Fruit fly (Drosophila melanogaster): ENCODE measurements around the gene CG17475.
A peak's percentile ranks its signal among the peaks of the same experiment; 100 is the strongest.

CG17475 gene

DNA sequence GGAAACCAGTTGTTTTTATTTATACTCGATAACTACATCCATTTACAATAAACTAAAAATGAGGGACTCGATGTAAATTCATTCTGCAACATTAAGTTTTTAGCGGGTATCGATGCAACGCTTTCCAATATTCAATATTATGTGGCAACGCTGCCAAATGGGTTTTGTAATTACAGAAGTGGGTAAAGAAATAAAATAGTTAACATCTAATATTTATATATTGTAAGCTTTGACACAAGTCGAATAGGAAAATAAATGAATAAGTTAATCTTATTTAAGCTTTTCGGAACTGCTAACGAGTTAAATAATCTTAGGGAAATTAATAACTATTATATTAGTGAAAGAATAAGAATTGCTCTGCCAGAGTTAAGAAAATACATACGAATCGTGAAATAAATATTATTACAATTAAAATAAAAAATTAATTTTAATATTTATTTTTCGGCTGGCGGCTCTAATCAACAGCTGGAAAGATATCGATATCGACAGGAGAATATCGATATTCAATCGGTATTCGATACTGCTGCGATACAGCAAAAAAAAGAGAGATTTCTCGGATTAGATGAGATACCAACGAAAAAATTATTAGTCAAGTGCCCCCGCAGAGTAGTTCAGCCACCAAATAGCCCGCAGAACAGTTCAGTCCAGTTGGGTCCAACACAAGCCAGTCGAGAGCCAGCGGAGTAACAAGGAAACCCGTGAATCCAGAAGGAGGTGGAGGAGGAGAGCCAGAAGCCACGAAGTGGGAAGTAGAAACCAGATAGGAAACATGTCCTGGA is 45.0 kb downstream of the CG17475 start, which contains the start of gene GckIII (continued):
- TF ChIP-seq gcm (GFP tag; optimal IDR thresholded peaks at IDR 0.05) (no peak), disco-r (GFP tag; optimal IDR thresholded peaks at IDR 0.05) (no peak), unc-4 (GFP tag; IDR thresholded peaks at IDR 0.05; ENCODE audit: partially characterized antibody) (peak; percentile 91), CG2120 (GFP tag; optimal IDR thresholded peaks at IDR 0.05) (no peak), CG11560 (tag; IDR thresholded peaks at IDR 0.05) (peak; percentile 83; the same call in 2 of the 3 replicates), sob (GFP tag; IDR thresholded peaks at IDR 0.05) (no peak), Opbp (GFP tag; IDR thresholded peaks at IDR 0.05; ENCODE audit: partially characterized antibody) (peak; percentile 11; the same call in 2 of the 3 replicates), fd3F (GFP tag; optimal IDR thresholded peaks at IDR 0.05) (no peak), Neu2 (GFP tag; optimal IDR thresholded peaks at IDR 0.05; ENCODE audit: borderline replicate concordance) (no peak), CG9727 (GFP tag; optimal IDR thresholded peaks at IDR 0.05) (peak; percentile 5), Hr39 (optimal IDR thresholded peaks at IDR 0.05) (no peak), CG9817 (tag; optimal IDR thresholded peaks at IDR 0.05) (no peak), HLH4C (GFP tag; IDR thresholded peaks at IDR 0.05; ENCODE audit: partially characterized antibody) (peak; percentile 82), Oli (tag; optimal IDR thresholded peaks at IDR 0.05) (no peak), CG10979 (tag; optimal IDR thresholded peaks at IDR 0.05) (peak; percentile 2), Gug (GFP tag; IDR thresholded peaks at IDR 0.05) (no peak), caup (GFP tag; optimal IDR thresholded peaks at IDR 0.05; ENCODE audit: severe bottlenecking) (no peak), CG11093 (GFP tag; IDR thresholded peaks at IDR 0.05) (no peak), prd (optimal IDR thresholded peaks at IDR 0.05) (no peak), prd (GFP tag; IDR thresholded peaks at IDR 0.05) (no peak), chinmo (GFP tag; IDR thresholded peaks at IDR 0.05; ENCODE audit: partially characterized antibody) (peak; percentile 74; the same call in 1 of the 4 replicates), al (GFP tag; IDR thresholded peaks at IDR 0.05) (no peak), CG17912 (GFP tag; optimal IDR thresholded peaks at IDR 0.05) (no peak), Hr51 (GFP tag; optimal IDR thresholded peaks at IDR 0.05) (no peak), CG17186 (GFP tag; optimal IDR thresholded peaks at IDR 0.05) (no peak), Tbp (GFP tag; optimal IDR thresholded peaks at IDR 0.05) (no peak), CG14860 (GFP tag; IDR thresholded peaks at IDR 0.05; ENCODE audit: partially characterized antibody) (peak; percentile 83), Sin3A (optimal IDR thresholded peaks at IDR 0.05) (no peak), CG5953 (GFP tag; IDR thresholded peaks at IDR 0.05) (no peak), Sry-β (GFP tag; optimal IDR thresholded peaks at IDR 0.05) (peak; percentile 5), nmo (GFP tag; optimal IDR thresholded peaks at IDR 0.05) (peak; percentile 2), lilli (GFP tag; optimal IDR thresholded peaks at IDR 0.05) (no peak), CG7963 (GFP tag; IDR thresholded peaks at IDR 0.05; ENCODE audit: partially characterized antibody) (peak; percentile 59; the same call in 2 of the 3 replicates), ab (GFP tag; optimal IDR thresholded peaks at IDR 0.05) (no peak), cato (GFP tag; optimal IDR thresholded peaks at IDR 0.05; ENCODE audit: borderline replicate concordance) (no peak), GATAe (GFP tag; conservative IDR thresholded peaks at IDR 0.05) (no peak), Atf-2 (GFP tag; optimal IDR thresholded peaks at IDR 0.05) (no peak), tio (GFP tag; optimal IDR thresholded peaks at IDR 0.05) (no peak), zfh1 (GFP tag; IDR thresholded peaks at IDR 0.05) (no peak), phol (tag; optimal IDR thresholded peaks at IDR 0.05) (peak; percentile 19), jumu (GFP tag; optimal IDR thresholded peaks at IDR 0.05) (no peak), fd102C (GFP tag; optimal IDR thresholded peaks at IDR 0.05) (no peak), H15 (GFP tag; IDR thresholded peaks at IDR 0.05) (no peak), CG6175 (GFP tag; IDR thresholded peaks at IDR 0.05) (no peak), CG6683 (GFP tag; optimal IDR thresholded peaks at IDR 0.05) (no peak), usp (GFP tag; optimal IDR thresholded peaks at IDR 0.05) (no peak), zen (tag; optimal IDR thresholded peaks at IDR 0.05) (no peak), CG9932 (GFP tag; IDR thresholded peaks at IDR 0.05) (no peak), da (GFP tag; optimal IDR thresholded peaks at IDR 0.05) (no peak), shn (GFP tag; optimal IDR thresholded peaks at IDR 0.05) (no peak)
